Worm (Caenorhabditis elegans) whole organism, L4 larva: Measurements from ENCODE around the gene C37C3.12.

ENCODE experiments used
- F26F4.8 ChIP-seq: fragments of 200-800 bp; sonication (Bioruptor generic); conservative IDR thresholded peaks from 2 replicates; pipeline ENCODE4 v1.3.6; 2022; ENCODE audit warnings: missing genetic modification characterization, missing compliant biosample characterization
- dmd-6 ChIP-seq: fragments of 200-800 bp; sonication (Bioruptor generic); IDR thresholded peaks from 2 replicates; pipeline ENCODE4 v1.3.6; 2022; ENCODE audit warnings: missing genetic modification reagents, missing genetic modification characterization, missing compliant biosample characterization
- egl-43 ChIP-seq: fragments of 200-800 bp; sonication (Bioruptor generic); IDR thresholded peaks from 2 replicates; pipeline ENCODE4 v1.3.6; 2022; ENCODE audit warnings: missing genetic modification reagents, missing genetic modification characterization, missing compliant biosample characterization
- lin-15B ChIP-seq: fragments of 150-350 bp; sonication (generic microtip); optimal IDR thresholded peaks from 3 replicates; lab custom pipeline; 2014; ENCODE audit warnings: missing biosample characterization, missing genetic modification characterization
- lin-39 ChIP-seq: fragments of 150-350 bp; optimal IDR thresholded peaks from 2 replicates; lab custom pipeline; 2014; ENCODE audit warnings: missing biosample characterization, missing genetic modification reagents, missing genetic modification characterization
- lsy-2 ChIP-seq, 2 experiments: fragments of 150-350 bp in 1 of 2; sonication (generic microtip) in 1 of 2; optimal IDR thresholded peaks; 2 replicates each; lab custom pipeline; 2014 to 2017; ENCODE audit warnings: missing biosample characterization in 2 of 2, missing genetic modification characterization in 2 of 2
- mdl-1 ChIP-seq, 2 experiments: fragments of 150-350 bp in 1 of 2; sonication (generic microtip) in 1 of 2; optimal IDR thresholded peaks; 2 replicates each; lab custom pipeline; 2014 to 2017; ENCODE audit warnings: missing biosample characterization in 2 of 2, missing genetic modification characterization in 2 of 2
- nhr-76 ChIP-seq: fragments of 150-350 bp; optimal IDR thresholded peaks from 2 replicates; lab custom pipeline; 2014; ENCODE audit warnings: missing biosample characterization, missing genetic modification characterization
- snpc-4 ChIP-seq: fragments of 150-350 bp; optimal IDR thresholded peaks from 2 replicates; lab custom pipeline; 2014; ENCODE audit warnings: missing biosample characterization, missing genetic modification characterization
- unc-130 ChIP-seq: sonication (generic microtip); optimal IDR thresholded peaks from 2 replicates; lab custom pipeline; 2016; ENCODE audit warnings: missing genetic modification reagents, missing genetic modification characterization, missing compliant biosample characterization

DNA sequence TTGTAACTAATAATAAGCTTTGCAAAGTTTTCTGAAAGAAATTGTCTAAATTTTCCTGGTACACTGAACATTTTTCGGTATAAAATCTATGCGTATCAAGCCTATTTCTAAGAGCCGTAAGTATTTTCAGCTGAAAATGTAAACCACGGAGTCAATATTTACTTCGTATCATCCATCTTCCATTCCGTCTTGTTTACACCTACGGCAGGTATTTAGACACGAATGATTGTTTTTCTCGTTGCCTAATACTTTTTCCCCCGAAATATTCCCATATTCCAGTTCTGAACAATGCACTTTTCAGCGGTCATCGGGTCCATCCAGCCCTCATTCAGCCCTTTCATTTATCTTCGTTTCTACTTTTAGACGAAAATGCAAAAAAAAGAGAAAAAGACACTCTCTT, 8.3 kb upstream of the C37C3.12 start:
- TF ChIP-seq nhr-76 (tag; lab: Kevin White, UChicago) = no peak
- no peak for TF ChIP-seq snpc-4 (tag; lab: Kevin White, UChicago)
- no peak for TF ChIP-seq unc-130 (GFP tag; lab: Kevin White, UChicago)
- no peak for TF ChIP-seq F26F4.8
- TF ChIP-seq egl-43 (GFP tag; lab: Robert Waterston, UW) = no peak
- TF ChIP-seq dmd-6 (GFP tag; lab: Robert Waterston, UW) = no peak
- no peak for TF ChIP-seq lsy-2 (tag; optimal IDR thresholded peaks at IDR 0.05; lab: Kevin White, UChicago)
- no peak for TF ChIP-seq mdl-1 (tag; optimal IDR thresholded peaks at IDR 0.05; lab: Kevin White, UChicago)
- no peak for TF ChIP-seq lin-39 (tag; lab: Kevin White, UChicago)
- no peak for TF ChIP-seq lin-15B
